Worm (Caenorhabditis elegans) whole organism, young adult: Measurements from ENCODE around the gene Y43F8B.17.

Source experiments
- B0019.2 ChIP-seq: fragments of 200-800 bp; sonication (Bioruptor generic); conservative IDR thresholded peaks from 2 replicates; pipeline ENCODE4 v1.3.6; 2022; ENCODE audit warnings: missing genetic modification reagents, missing genetic modification characterization, missing compliant biosample characterization
- B0035.1 ChIP-seq: sonication (generic microtip); optimal IDR thresholded peaks from 2 replicates; lab custom pipeline; 2016; ENCODE audit warnings: missing genetic modification characterization, mild to moderate bottlenecking, missing compliant biosample characterization, missing genotype, missing genetic modification reagents
- F55B11.4 ChIP-seq: sonication (generic microtip); optimal IDR thresholded peaks from 2 replicates; lab custom pipeline; 2016; ENCODE audit warnings: missing compliant biosample characterization, missing genetic modification characterization, borderline replicate concordance; ENCODE audit not compliant: insufficient read depth
- K12H6.12 ChIP-seq: fragments of 200-800 bp; sonication (Bioruptor generic); optimal IDR thresholded peaks from 2 replicates; lab custom pipeline; 2018; ENCODE audit warnings: mild to moderate bottlenecking, missing genetic modification characterization, missing compliant biosample characterization
- Y56A3A.18 ChIP-seq: fragments of 200-800 bp; sonication (Bioruptor generic); IDR thresholded peaks from 2 replicates; pipeline ENCODE4 v1.3.6; 2022; ENCODE audit warnings: missing genetic modification reagents, missing genetic modification characterization, missing compliant biosample characterization
- Y67H2A.10 ChIP-seq: fragments of 200-800 bp; sonication (Bioruptor generic); conservative IDR thresholded peaks from 2 replicates; pipeline ENCODE4 v1.3.6; 2022; ENCODE audit warnings: missing genetic modification reagents, missing genetic modification characterization, missing compliant biosample characterization
- Y95B8A.8 ChIP-seq: fragments of 200-800 bp; sonication (Bioruptor generic); IDR thresholded peaks from 2 replicates; pipeline ENCODE4 v1.3.6; 2022; ENCODE audit warnings: missing genetic modification reagents, missing genetic modification characterization, missing compliant biosample characterization
- akir-1 ChIP-seq: fragments of 200-800 bp; sonication (Bioruptor generic); optimal IDR thresholded peaks from 2 replicates; lab custom pipeline; 2018; ENCODE audit warnings: mild to moderate bottlenecking, missing genetic modification characterization, moderate library complexity, missing compliant biosample characterization
- aptf-2 ChIP-seq: fragments of 200-800 bp; sonication (Bioruptor generic); conservative IDR thresholded peaks from 2 replicates; pipeline ENCODE4 v1.3.6; 2022; ENCODE audit warnings: missing genetic modification reagents, missing genetic modification characterization, missing compliant biosample characterization
- athp-1 ChIP-seq: sonication (generic microtip); optimal IDR thresholded peaks from 2 replicates; lab custom pipeline; 2017; ENCODE audit warnings: mild to moderate bottlenecking, missing genetic modification characterization, missing compliant biosample characterization
- attf-5 ChIP-seq: fragments of 200-800 bp; sonication (Bioruptor generic); optimal IDR thresholded peaks from 2 replicates; lab custom pipeline; 2018; ENCODE audit warnings: mild to moderate bottlenecking, missing genetic modification characterization, missing compliant biosample characterization
- bed-1 ChIP-seq: fragments of 200-800 bp; sonication (Bioruptor generic); IDR thresholded peaks from 2 replicates; pipeline ENCODE4 v1.3.6; 2022; ENCODE audit warnings: missing genetic modification reagents, missing genetic modification characterization, missing compliant biosample characterization
- cebp-2 ChIP-seq: fragments of 200-800 bp; sonication (Bioruptor generic); IDR thresholded peaks from 2 replicates; pipeline ENCODE4 v1.3.6; 2022; ENCODE audit warnings: missing genetic modification characterization, missing compliant biosample characterization
- ceh-40 ChIP-seq: fragments of 200-800 bp; sonication (Bioruptor generic); IDR thresholded peaks from 2 replicates; pipeline ENCODE4 v1.3.6; 2022; ENCODE audit warnings: missing genetic modification characterization, missing compliant biosample characterization
- ceh-58 ChIP-seq: fragments of 200-800 bp; sonication (Bioruptor generic); IDR thresholded peaks from 2 replicates; pipeline ENCODE4 v1.3.6; 2022; ENCODE audit warnings: missing genetic modification characterization, missing compliant biosample characterization
- die-1 ChIP-seq: sonication (generic microtip); optimal IDR thresholded peaks from 2 replicates; lab custom pipeline; 2016; ENCODE audit warnings: missing genotype, mild to moderate bottlenecking, missing genetic modification characterization, missing compliant biosample characterization
- egrh-3 ChIP-seq: fragments of 200-800 bp; sonication (Bioruptor generic); IDR thresholded peaks from 2 replicates; pipeline ENCODE4 v1.3.6; 2022; ENCODE audit warnings: missing genetic modification reagents, missing genetic modification characterization, missing compliant biosample characterization
- fkh-3 ChIP-seq: sonication (generic microtip); optimal IDR thresholded peaks from 2 replicates; lab custom pipeline; 2016; ENCODE audit warnings: mild to moderate bottlenecking, missing genetic modification characterization, missing compliant biosample characterization
- let-607 ChIP-seq, 2 experiments: fragments of 200-800 bp in 1 of 2; sonication (Bioruptor generic) in 1 of 2; sonication (generic microtip) in 1 of 2; optimal IDR thresholded peaks; 2 replicates each; lab custom pipeline; 2016 to 2018; ENCODE audit warnings: mild to moderate bottlenecking in 2 of 2, missing compliant biosample characterization in 2 of 2, missing genetic modification characterization in 2 of 2, moderate library complexity in 2 of 2, missing genotype in 1 of 2
- lin-35 ChIP-seq, 3 experiments: fragments of 150-350 bp in 2 of 3; sonication (generic microtip) in 1 of 3; optimal IDR thresholded peaks; 2 replicates each; lab custom pipeline; 2014 to 2018; ENCODE audit warnings: missing biosample characterization in 3 of 3, missing genetic modification characterization in 3 of 3, missing genetic modification reagents in 3 of 3
- lin-54 ChIP-seq: fragments of 200-800 bp; sonication (Bioruptor generic); optimal IDR thresholded peaks from 2 replicates; lab custom pipeline; 2018; ENCODE audit warnings: mild to moderate bottlenecking, missing genetic modification characterization, missing compliant biosample characterization
- madf-3 ChIP-seq: fragments of 200-800 bp; sonication (Bioruptor generic); IDR thresholded peaks from 2 replicates; pipeline ENCODE4 v1.3.6; 2022; ENCODE audit warnings: missing genetic modification reagents, missing genetic modification characterization, missing compliant biosample characterization
- madf-6 ChIP-seq: fragments of 200-800 bp; sonication (Bioruptor generic); IDR thresholded peaks from 2 replicates; pipeline ENCODE4 v1.3.6; 2022; ENCODE audit warnings: missing genetic modification reagents, missing genetic modification characterization, missing compliant biosample characterization
- madf-8 ChIP-seq: fragments of 200-800 bp; sonication (Bioruptor generic); conservative IDR thresholded peaks from 2 replicates; pipeline ENCODE4 v1.3.6; 2022; ENCODE audit warnings: missing genetic modification reagents, missing genetic modification characterization, missing compliant biosample characterization
- mcd-1 ChIP-seq: fragments of 200-800 bp; sonication (Bioruptor generic); IDR thresholded peaks from 2 replicates; pipeline ENCODE4 v1.3.6; 2022; ENCODE audit warnings: missing genetic modification reagents, missing genetic modification characterization, missing compliant biosample characterization
- mes-4 ChIP-seq: sonication (generic microtip); optimal IDR thresholded peaks from 2 replicates; lab custom pipeline; 2016; ENCODE audit warnings: missing genotype, missing genetic modification characterization, missing compliant biosample characterization
- nhr-179 ChIP-seq: sonication (generic microtip); optimal IDR thresholded peaks from 2 replicates; lab custom pipeline; 2016; ENCODE audit warnings: mild to moderate bottlenecking, missing genetic modification characterization, missing compliant biosample characterization
- nhr-27 ChIP-seq: fragments of 200-800 bp; sonication (Bioruptor generic); optimal IDR thresholded peaks from 2 replicates; lab custom pipeline; 2018; ENCODE audit warnings: mild to moderate bottlenecking, missing genetic modification characterization, moderate library complexity, missing compliant biosample characterization
- pbrm-1 ChIP-seq: fragments of 200-800 bp; sonication (Bioruptor generic); IDR thresholded peaks from 2 replicates; pipeline ENCODE4 v1.3.6; 2022; ENCODE audit warnings: missing genetic modification reagents, missing genetic modification characterization, missing compliant biosample characterization
- rec-8 ChIP-seq, 2 experiments: sonication (generic microtip); optimal IDR thresholded peaks; 2 replicates each; lab custom pipeline; 2016; ENCODE audit warnings: mild to moderate bottlenecking in 2 of 2, missing genetic modification characterization in 2 of 2, missing genetic modification reagents in 2 of 2, missing genotype in 2 of 2, missing biosample characterization in 1 of 2, missing compliant biosample characterization in 1 of 2, moderate library complexity in 1 of 2
- rpc-1 ChIP-seq, 2 experiments: fragments of 150-350 bp in 1 of 2; sonication (generic microtip) in 1 of 2; optimal IDR thresholded peaks; 2 replicates each; lab custom pipeline; 2014 to 2018; ENCODE audit warnings: missing biosample characterization in 1 of 2, missing genetic modification characterization in 1 of 2, missing genetic modification reagents in 1 of 2, missing genotype in 1 of 2
- snpc-3.4 ChIP-seq: sonication (generic microtip); optimal IDR thresholded peaks from 2 replicates; lab custom pipeline; 2017; ENCODE audit warnings: missing genetic modification characterization, mild to moderate bottlenecking, missing compliant biosample characterization, antibody characterized with exemption, moderate library complexity, missing genotype, missing genetic modification reagents
- snpc-4 ChIP-seq, 5 experiments: fragments of 150-350 bp in 1 of 5; sonication (generic microtip) in 4 of 5; optimal IDR thresholded peaks; 2 replicates each; lab custom pipeline; 2014 to 2018; ENCODE audit warnings: missing genetic modification characterization in 5 of 5, missing biosample characterization in 3 of 5, antibody characterized with exemption in 2 of 5, mild to moderate bottlenecking in 2 of 5, missing compliant biosample characterization in 2 of 5, missing genotype in 2 of 5, moderate library complexity in 2 of 5, missing genetic modification reagents in 1 of 5
- sptf-2 ChIP-seq: fragments of 200-800 bp; sonication (Bioruptor generic); optimal IDR thresholded peaks from 2 replicates; lab custom pipeline; 2018; ENCODE audit warnings: mild to moderate bottlenecking, missing genetic modification characterization, missing compliant biosample characterization
- unc-62 ChIP-seq: fragments of 150-350 bp; optimal IDR thresholded peaks from 2 replicates; lab custom pipeline; 2014; ENCODE audit warnings: missing biosample characterization, missing genetic modification reagents, missing genetic modification characterization
- xnd-1 ChIP-seq: sonication (generic microtip); optimal IDR thresholded peaks from 2 replicates; lab custom pipeline; 2016; ENCODE audit warnings: missing genotype, missing genetic modification reagents, missing genetic modification characterization, missing compliant biosample characterization
- zfh-2 ChIP-seq: fragments of 200-800 bp; sonication (Bioruptor generic); conservative IDR thresholded peaks from 2 replicates; pipeline ENCODE4 v1.3.6; 2022; ENCODE audit warnings: missing genetic modification reagents, missing genetic modification characterization, missing compliant biosample characterization
- ztf-25 ChIP-seq: fragments of 200-800 bp; sonication (Bioruptor generic); IDR thresholded peaks from 2 replicates; pipeline ENCODE4 v1.3.6; 2022; ENCODE audit warnings: missing genetic modification reagents, missing genetic modification characterization, missing compliant biosample characterization
- ztf-28 ChIP-seq: fragments of 200-800 bp; sonication (Bioruptor generic); IDR thresholded peaks from 2 replicates; pipeline ENCODE4 v1.3.6; 2022; ENCODE audit warnings: missing genetic modification reagents, missing genetic modification characterization, missing compliant biosample characterization

The Y43F8B.17 gene

ce11 chrV:19485690-19486089 lies 1.2 kb downstream of the Y43F8B.17 start, which contains the start of gene Y43F8B.18 (continued):
- no peak for TF ChIP-seq ceh-40
- TF ChIP-seq K12H6.12 (tag; lab: Kevin White, UChicago): no peak
- TF ChIP-seq athp-1 (tag; lab: Kevin White, UChicago): no peak
- no peak for TF ChIP-seq mes-4 (tag; lab: Kevin White, UChicago)
- no peak for TF ChIP-seq cebp-2 (GFP tag; lab: Robert Waterston, UW)

- no peak for TF ChIP-seq mcd-1 (GFP tag; lab: Robert Waterston, UW)
- no peak for TF ChIP-seq unc-62 (GFP tag; lab: Kevin White, UChicago)
- TF ChIP-seq ceh-58 (GFP tag; lab: Robert Waterston, UW): no peak
- no peak for TF ChIP-seq Y95B8A.8 (GFP tag; lab: Robert Waterston, UW)
- no peak for TF ChIP-seq madf-8
- TF ChIP-seq athp-1 (tag; lab: Kevin White, UChicago): no peak
- TF ChIP-seq rec-8 (tag; optimal IDR thresholded peaks at IDR 0.05; lab: Kevin White, UChicago): no peak
- TF ChIP-seq F55B11.4 (tag; lab: Kevin White, UChicago): no peak
- TF ChIP-seq pbrm-1 (GFP tag; lab: Robert Waterston, UW): no peak
Observed at ce11 chrV:19490461-19490860, 5.9 kb downstream of the Y43F8B.17 start, which contains the start of gene Y43F8B.7. Gene Y43F8B.7 (plus strand): TSS chrV:19490761.

ce11 chrV:19491302-19491701 lies 6.8 kb downstream of the Y43F8B.17 start, which contains the start of gene Y43F8B.29:
Gene Y43F8B.29 (plus strand): TSS chrV:19491602.
- TF ChIP-seq aptf-2 (GFP tag; lab: Robert Waterston, UW) (no peak), lin-54 (GFP tag; lab: Kevin White, UChicago) (no peak), let-607 (tag; optimal IDR thresholded peaks at IDR 0.05; lab: Kevin White, UChicago) (no peak), fkh-3 (tag; lab: Kevin White, UChicago) (no peak), ceh-58 (GFP tag; lab: Robert Waterston, UW) (no peak), xnd-1 (no peak), attf-5 (GFP tag; lab: Kevin White, UChicago) (no peak), snpc-4 (GFP tag; optimal IDR thresholded peaks at IDR 0.05; lab: Kevin White, UChicago) (no peak), snpc-4 (tag; optimal IDR thresholded peaks at IDR 0.05; lab: Kevin White, UChicago) (no peak), egrh-3 (GFP tag; lab: Robert Waterston, UW) (no peak), nhr-27 (tag; lab: Kevin White, UChicago) (no peak), madf-6 (GFP tag; lab: Robert Waterston, UW) (no peak), Y67H2A.10 (GFP tag; lab: Robert Waterston, UW) (no peak)
- TF ChIP-seq, all 124 proteins: peak for 0

ce11 chrV:19495145-19495544 lies 10.6 kb downstream of the Y43F8B.17 start:
- TF ChIP-seq mcd-1 (GFP tag; lab: Robert Waterston, UW) (0 out of 2 replicates have a peak, but pooled peaks have one; percentile 11), lin-35 (GFP tag; optimal IDR thresholded peaks at IDR 0.05; lab: Kevin White, UChicago) (no peak), zfh-2 (GFP tag; lab: Robert Waterston, UW) (peak; percentile 83), akir-1 (GFP tag; lab: Kevin White, UChicago) (no peak), snpc-3.4 (no peak), sptf-2 (GFP tag; lab: Kevin White, UChicago) (no peak), rpc-1 (optimal IDR thresholded peaks at IDR 0.05; lab: Kevin White, UChicago) (no peak), rpc-1 (tag; optimal IDR thresholded peaks at IDR 0.05; lab: Kevin White, UChicago) (peak; percentile 22), die-1 (tag; lab: Kevin White, UChicago) (no peak), madf-3 (GFP tag; lab: Robert Waterston, UW) (no peak), B0019.2 (GFP tag; lab: Robert Waterston, UW) (no peak), ztf-28 (GFP tag; lab: Robert Waterston, UW) (0 out of 2 replicates have a peak, but pooled peaks have one; percentile 36), B0035.1 (tag; lab: Kevin White, UChicago) (no peak), madf-8 (no peak), bed-1 (GFP tag; lab: Robert Waterston, UW) (no peak), egrh-3 (GFP tag; lab: Robert Waterston, UW) (peak; percentile 72; the same call in 1 of the 2 replicates), Y56A3A.18 (GFP tag; lab: Robert Waterston, UW) (no peak), nhr-179 (no peak), ztf-25 (GFP tag; lab: Robert Waterston, UW) (no peak)
